Fruit fly (Drosophila melanogaster): ENCODE measurements around the gene Rpt2.
A peak's percentile ranks its signal among the peaks of the same experiment; 100 is the strongest.

Rpt2 gene

dm6 chr3R:23941643-23942424 is 10.5 kb upstream of the Rpt2 start (continued):
- TF ChIP-seq Hmx (GFP tag; optimal IDR thresholded peaks at IDR 0.05) (peak; percentile 36), ttk (GFP tag; IDR thresholded peaks at IDR 0.05) (peak; percentile 40; the same call in 1 of the 2 replicates), CG15011 (GFP tag; optimal IDR thresholded peaks at IDR 0.05) (no peak), dm (GFP tag; optimal IDR thresholded peaks at IDR 0.05) (peak; percentile 7), CG10543 (GFP tag; optimal IDR thresholded peaks at IDR 0.05) (no peak), CG6689 (GFP tag; IDR thresholded peaks at IDR 0.05) (peak; percentile 66), Camta (GFP tag; optimal IDR thresholded peaks at IDR 0.05) (no peak), Dref (GFP tag; IDR thresholded peaks at IDR 0.05) (no peak), crc (GFP tag; optimal IDR thresholded peaks at IDR 0.05) (peak; percentile 10), CG9609 (GFP tag; optimal IDR thresholded peaks at IDR 0.05) (peak; percentile 0), zfh2 (GFP tag; optimal IDR thresholded peaks at IDR 0.05) (peak; percentile 20), CG14965 (GFP tag; optimal IDR thresholded peaks at IDR 0.05; ENCODE audit: borderline replicate concordance) (no peak), Lpt (GFP tag; optimal IDR thresholded peaks at IDR 0.05) (no peak), CG5245 (GFP tag; optimal IDR thresholded peaks at IDR 0.05) (no peak), eyg (GFP tag; optimal IDR thresholded peaks at IDR 0.05) (no peak), CG6765 (GFP tag; optimal IDR thresholded peaks at IDR 0.05) (peak; percentile 18), sob (GFP tag; IDR thresholded peaks at IDR 0.05) (peak; percentile 54; the same call in 1 of the 2 replicates), CG17361 (GFP tag; IDR thresholded peaks at IDR 0.05) (0 out of 3 replicates have a peak, but pooled peaks have one; percentile 34), otp (GFP tag; IDR thresholded peaks at IDR 0.05) (0 out of 3 replicates have a peak, but pooled peaks have one; percentile 53), nau (GFP tag; optimal IDR thresholded peaks at IDR 0.05) (peak; percentile 7), Nf-YA (GFP tag; IDR thresholded peaks at IDR 0.05) (no peak), CG7786 (GFP tag; optimal IDR thresholded peaks at IDR 0.05) (peak; percentile 31), B-H1 (GFP tag; IDR thresholded peaks at IDR 0.05) (no peak), CG9727 (GFP tag; optimal IDR thresholded peaks at IDR 0.05) (peak; percentile 33), tin (GFP tag; optimal IDR thresholded peaks at IDR 0.05) (peak; percentile 11), CrebB (tag; optimal IDR thresholded peaks at IDR 0.05) (no peak), CG10321 (GFP tag; IDR thresholded peaks at IDR 0.05) (0 out of 2 replicates have a peak, but pooled peaks have one; percentile 28), lola (GFP tag; optimal IDR thresholded peaks at IDR 0.05) (no peak), MESR4 (GFP tag; optimal IDR thresholded peaks at IDR 0.05) (no peak), CG31441 (GFP tag; IDR thresholded peaks at IDR 0.05) (0 out of 2 replicates have a peak, but pooled peaks have one; percentile 23), pzg (GFP tag; optimal IDR thresholded peaks at IDR 0.05) (no peak), Mad (GFP tag; optimal IDR thresholded peaks at IDR 0.05) (peak; percentile 7), Ada2b (GFP tag; IDR thresholded peaks at IDR 0.05) (peak; percentile 67), NfI (GFP tag; optimal IDR thresholded peaks at IDR 0.05) (peak; percentile 46), CG17328 (GFP tag; IDR thresholded peaks at IDR 0.05) (peak; percentile 46; the same call in 1 of the 2 replicates), bab2 (GFP tag; optimal IDR thresholded peaks at IDR 0.05) (peak; percentile 4), sens (GFP tag) (peak; percentile 92), Hr51 (GFP tag; optimal IDR thresholded peaks at IDR 0.05) (peak in 1 of 2 experiments; percentile 45), Fer3 (tag; optimal IDR thresholded peaks at IDR 0.05) (peak; percentile 30), ken (GFP tag; IDR thresholded peaks at IDR 0.05) (no peak; the same call in 2 of the 3 replicates), Adf1 (GFP tag; IDR thresholded peaks at IDR 0.05) (peak; percentile 26; the same call in 1 of the 2 replicates), tx (GFP tag; optimal IDR thresholded peaks at IDR 0.05) (no peak), CG33213 (GFP tag; optimal IDR thresholded peaks at IDR 0.05) (no peak), CG7745 (tag; optimal IDR thresholded peaks at IDR 0.05) (no peak), CG14050 (GFP tag; IDR thresholded peaks at IDR 0.05) (no peak), Six4 (GFP tag; optimal IDR thresholded peaks at IDR 0.05) (no peak), oc (tag; optimal IDR thresholded peaks at IDR 0.05) (no peak), CG17912 (GFP tag; optimal IDR thresholded peaks at IDR 0.05) (no peak), gem (tag; optimal IDR thresholded peaks at IDR 0.05) (peak; percentile 63), al (GFP tag; IDR thresholded peaks at IDR 0.05) (0 out of 2 replicates have a peak, but pooled peaks have one; percentile 28)

Data from whole organism, embryonic.